Fruit fly (Drosophila melanogaster) whole organism, embryonic: ENCODE data around the gene mwh.

Source experiments
- Atf6 ChIP-seq: fragments of 200-800 bp; sonication (Bioruptor generic); IDR thresholded peaks from 2 replicates; pipeline ENCODE4 v1.3.6; 2022; ENCODE audit warnings: missing biosample characterization, missing genetic modification characterization
- CG10366 ChIP-seq: fragments of 200-800 bp; sonication (Bioruptor generic); IDR thresholded peaks from 2 replicates; pipeline ENCODE4 v1.3.6; 2022; ENCODE audit warnings: missing biosample characterization, missing genetic modification characterization
- CG10431 ChIP-seq: fragments of 200-800 bp; sonication (Bioruptor generic); optimal IDR thresholded peaks from 3 replicates; lab custom pipeline; 2018; ENCODE audit warnings: missing biosample characterization, mild to moderate bottlenecking, missing genetic modification characterization
- CG10959 ChIP-seq: fragments of 200-800 bp; sonication (Bioruptor generic); IDR thresholded peaks from 2 replicates; pipeline ENCODE4 v1.3.6; 2022; ENCODE audit warnings: missing biosample characterization, missing genetic modification characterization
- CG12104 ChIP-seq: fragments of 200-800 bp; sonication (Bioruptor generic); optimal IDR thresholded peaks from 3 replicates; lab custom pipeline; 2016; ENCODE audit warnings: missing biosample characterization, missing genetic modification characterization
- CG13775 ChIP-seq: fragments of 200-800 bp; sonication (Bioruptor generic); optimal IDR thresholded peaks from 3 replicates; lab custom pipeline; 2017; ENCODE audit warnings: missing biosample characterization, mild to moderate bottlenecking, missing genetic modification characterization
- CG14014 ChIP-seq: fragments of 200-800 bp; sonication (Bioruptor generic); IDR thresholded peaks from 2 replicates; pipeline ENCODE4 v1.3.6; 2022; ENCODE audit warnings: missing biosample characterization, missing genetic modification characterization
- CG16813 ChIP-seq: fragments of 200-800 bp; sonication (Bioruptor generic); IDR thresholded peaks from 3 replicates; pipeline ENCODE4 v1.3.6; 2022; ENCODE audit warnings: missing biosample characterization, missing genetic modification characterization; ENCODE audit not compliant: partially characterized antibody
- CG16863 ChIP-seq: fragments of 200-800 bp; sonication (Bioruptor generic); optimal IDR thresholded peaks from 3 replicates; lab custom pipeline; 2016; ENCODE audit warnings: missing biosample characterization, missing genetic modification characterization
- CG17328 ChIP-seq: fragments of 200-800 bp; sonication (Bioruptor generic); IDR thresholded peaks from 2 replicates; pipeline ENCODE4 v1.3.6; 2022; ENCODE audit warnings: missing biosample characterization, missing genetic modification characterization
- CG32767 ChIP-seq: fragments of 200-800 bp; sonication (Bioruptor generic); IDR thresholded peaks from 2 replicates; pipeline ENCODE4 v1.3.6; 2022; ENCODE audit warnings: missing biosample characterization, missing genetic modification characterization
- CG34224 ChIP-seq: fragments of 200-800 bp; sonication (Bioruptor generic); IDR thresholded peaks from 3 replicates; pipeline ENCODE4 v1.3.6; 2022; ENCODE audit warnings: missing biosample characterization, missing genetic modification characterization; ENCODE audit not compliant: partially characterized antibody
- CG43689 ChIP-seq: fragments of 200-800 bp; sonication (Bioruptor generic); IDR thresholded peaks from 2 replicates; pipeline ENCODE4 v1.3.6; 2022; ENCODE audit warnings: missing biosample characterization, missing genetic modification characterization
- CG6654 ChIP-seq: fragments of 200-800 bp; sonication (Bioruptor generic); optimal IDR thresholded peaks from 2 replicates; lab custom pipeline; 2017; ENCODE audit warnings: missing biosample characterization, mild to moderate bottlenecking, missing genetic modification characterization
- CG6689 ChIP-seq: fragments of 200-800 bp; sonication (Bioruptor generic); IDR thresholded peaks from 2 replicates; pipeline ENCODE4 v1.3.6; 2022; ENCODE audit warnings: missing biosample characterization, missing genetic modification characterization
- CG7357 ChIP-seq: fragments of 200-800 bp; sonication (Bioruptor generic); IDR thresholded peaks from 3 replicates; pipeline ENCODE4 v1.3.6; 2022; ENCODE audit warnings: missing biosample characterization, missing genetic modification characterization
- CG8281 ChIP-seq: fragments of 200-800 bp; sonication (Bioruptor generic); optimal IDR thresholded peaks from 2 replicates; lab custom pipeline; 2018; ENCODE audit warnings: missing biosample characterization, mild to moderate bottlenecking, missing genetic modification characterization, moderate library complexity
- CG8290 ChIP-seq, 3 experiments: fragments of 200-800 bp; sonication (Bioruptor generic); optimal IDR thresholded peaks; 2 replicates each; lab custom pipeline; 2016 to 2019; ENCODE audit warnings: missing biosample characterization in 3 of 3, missing genetic modification characterization in 3 of 3, mild to moderate bottlenecking in 2 of 3, moderate library complexity in 1 of 3
- CG9215 ChIP-seq: fragments of 200-800 bp; sonication (Bioruptor generic); IDR thresholded peaks from 2 replicates; pipeline ENCODE4 v1.3.6; 2022; ENCODE audit warnings: missing biosample characterization, missing genetic modification characterization
- CHES-1-like ChIP-seq: fragments of 200-800 bp; sonication (Bioruptor generic); optimal IDR thresholded peaks from 2 replicates; lab custom pipeline; 2016; ENCODE audit warnings: missing biosample characterization, missing genetic modification characterization
- D19A ChIP-seq: fragments of 200-800 bp; optimal IDR thresholded peaks from 3 replicates; lab custom pipeline; 2019; ENCODE audit warnings: missing biosample characterization, mild to moderate bottlenecking, missing genetic modification characterization, moderate library complexity
- Dll ChIP-seq: fragments of 200-800 bp; sonication (Bioruptor generic); IDR thresholded peaks from 4 replicates; pipeline ENCODE4 v1.3.6; 2022; ENCODE audit warnings: missing biosample characterization, missing genetic modification characterization; ENCODE audit not compliant: partially characterized antibody
- Mes4 ChIP-seq: fragments of 200-800 bp; sonication (Bioruptor generic); optimal IDR thresholded peaks from 2 replicates; lab custom pipeline; 2016; ENCODE audit warnings: missing biosample characterization, missing genetic modification characterization
- Nf-YA ChIP-seq: fragments of 200-800 bp; sonication (Bioruptor generic); IDR thresholded peaks from 2 replicates; pipeline ENCODE4 v1.3.6; 2022; ENCODE audit warnings: missing biosample characterization, missing genetic modification characterization
- Nf-YC ChIP-seq: fragments of 200-800 bp; optimal IDR thresholded peaks from 3 replicates; lab custom pipeline; 2019; ENCODE audit warnings: missing biosample characterization, mild to moderate bottlenecking, missing genetic modification characterization, moderate library complexity
- NfI ChIP-seq: fragments of 200-800 bp; sonication (Bioruptor generic); optimal IDR thresholded peaks from 3 replicates; lab custom pipeline; 2018; ENCODE audit warnings: missing biosample characterization, mild to moderate bottlenecking, missing genetic modification characterization, moderate library complexity
- Ptx1 ChIP-seq: fragments of 200-800 bp; sonication (Bioruptor generic); IDR thresholded peaks from 2 replicates; pipeline ENCODE4 v1.3.6; 2022; ENCODE audit warnings: missing biosample characterization, missing genetic modification characterization
- Sox100B ChIP-seq: fragments of 200-800 bp; sonication (Bioruptor generic); optimal IDR thresholded peaks from 3 replicates; lab custom pipeline; 2018; ENCODE audit warnings: missing biosample characterization, mild to moderate bottlenecking, missing genetic modification characterization
- Vsx1 ChIP-seq: fragments of 200-800 bp; sonication (Bioruptor generic); optimal IDR thresholded peaks from 2 replicates; lab custom pipeline; 2017; ENCODE audit warnings: missing biosample characterization, mild to moderate bottlenecking, missing genetic modification characterization, missing genetic modification reagents
- Xbp1 ChIP-seq: fragments of 200-800 bp; sonication (Bioruptor generic); optimal IDR thresholded peaks from 3 replicates; lab custom pipeline; 2016; ENCODE audit warnings: missing biosample characterization, mild to moderate bottlenecking, missing genetic modification characterization
- amos ChIP-seq: fragments of 200-800 bp; sonication (Bioruptor generic); IDR thresholded peaks from 2 replicates; pipeline ENCODE4 v1.3.6; 2022; ENCODE audit warnings: missing biosample characterization, missing genetic modification characterization; ENCODE audit not compliant: partially characterized antibody
- ap ChIP-seq: fragments of 200-800 bp; sonication (Bioruptor generic); IDR thresholded peaks from 2 replicates; pipeline ENCODE4 v1.3.6; 2022; ENCODE audit warnings: missing biosample characterization, missing genetic modification characterization
- ara ChIP-seq: fragments of 200-800 bp; sonication (Bioruptor generic); IDR thresholded peaks from 2 replicates; pipeline ENCODE4 v1.3.6; 2022; ENCODE audit warnings: missing biosample characterization, missing genetic modification characterization
- ash1 ChIP-seq: fragments of 200-800 bp; sonication (Bioruptor generic); optimal IDR thresholded peaks from 2 replicates; lab custom pipeline; 2018; ENCODE audit warnings: missing biosample characterization, mild to moderate bottlenecking, missing genetic modification characterization
- az2 ChIP-seq: fragments of 200-800 bp; sonication (Bioruptor generic); optimal IDR thresholded peaks from 3 replicates; lab custom pipeline; 2016; ENCODE audit warnings: missing biosample characterization, missing genetic modification characterization
- bowl ChIP-seq: fragments of 200-800 bp; sonication (Bioruptor generic); IDR thresholded peaks from 2 replicates; pipeline ENCODE4 v1.3.6; 2022; ENCODE audit warnings: missing biosample characterization, missing genetic modification characterization
- fd64A ChIP-seq: fragments of 200-800 bp; sonication (Bioruptor generic); optimal IDR thresholded peaks from 3 replicates; lab custom pipeline; 2018; ENCODE audit warnings: missing biosample characterization, mild to moderate bottlenecking, missing genetic modification characterization
- insv ChIP-seq, 2 experiments: fragments of 200-800 bp; sonication (Bioruptor generic); optimal IDR thresholded peaks; 3 replicates each; lab custom pipeline; 2016 to 2018; ENCODE audit warnings: missing biosample characterization in 2 of 2, missing genetic modification characterization in 2 of 2
- jigr1 ChIP-seq: fragments of 200-800 bp; sonication (Bioruptor generic); IDR thresholded peaks from 3 replicates; pipeline ENCODE4 v1.3.6; 2022; ENCODE audit warnings: missing biosample characterization, missing genetic modification characterization
- mld ChIP-seq: fragments of 200-800 bp; sonication (Bioruptor generic); IDR thresholded peaks from 3 replicates; pipeline ENCODE4 v1.3.6; 2022; ENCODE audit warnings: missing biosample characterization, missing genetic modification characterization; ENCODE audit not compliant: partially characterized antibody
- org-1 ChIP-seq: fragments of 200-800 bp; sonication (Bioruptor generic); optimal IDR thresholded peaks from 2 replicates; lab custom pipeline; 2017; ENCODE audit warnings: missing biosample characterization, missing genetic modification characterization
- pita ChIP-seq: fragments of 200-800 bp; sonication (Bioruptor generic); optimal IDR thresholded peaks from 2 replicates; lab custom pipeline; 2017; ENCODE audit warnings: missing biosample characterization, mild to moderate bottlenecking, missing genetic modification characterization
- pros ChIP-seq: fragments of 200-800 bp; sonication (Bioruptor generic); optimal IDR thresholded peaks from 3 replicates; lab custom pipeline; 2019; ENCODE audit warnings: missing biosample characterization, mild to moderate bottlenecking, missing genetic modification characterization, moderate library complexity
- psq ChIP-seq: fragments of 200-800 bp; sonication (Bioruptor generic); optimal IDR thresholded peaks from 2 replicates; lab custom pipeline; 2017; ENCODE audit warnings: missing biosample characterization, missing genetic modification characterization
- row ChIP-seq: fragments of 200-800 bp; sonication (Bioruptor generic); IDR thresholded peaks from 3 replicates; pipeline ENCODE4 v1.3.6; 2022; ENCODE audit warnings: missing biosample characterization, missing genetic modification characterization
- sens ChIP-seq: fragments of 200-800 bp; sonication (Bioruptor generic); peaks from one replicate; lab custom pipeline; 2016; ENCODE audit warnings: missing biosample characterization, missing genetic modification characterization
- ttk ChIP-seq: fragments of 200-800 bp; sonication (Bioruptor generic); IDR thresholded peaks from 2 replicates; pipeline ENCODE4 v2.1.2; 2022; ENCODE audit warnings: missing biosample characterization, missing genetic modification characterization
- tup ChIP-seq: fragments of 200-800 bp; sonication (Bioruptor generic); optimal IDR thresholded peaks from 2 replicates; lab custom pipeline; 2016; ENCODE audit warnings: missing biosample characterization, mild to moderate bottlenecking, missing genetic modification characterization, moderate library complexity
- zen ChIP-seq: fragments of 200-800 bp; sonication (Bioruptor generic); optimal IDR thresholded peaks from 3 replicates; lab custom pipeline; 2018; ENCODE audit warnings: missing biosample characterization, mild to moderate bottlenecking, missing genetic modification characterization, moderate library complexity
- zfh1 ChIP-seq: fragments of 200-800 bp; sonication (Bioruptor generic); IDR thresholded peaks from 3 replicates; pipeline ENCODE4 v1.3.6; 2022; ENCODE audit warnings: missing biosample characterization, missing genetic modification characterization

The mwh gene

DNA sequence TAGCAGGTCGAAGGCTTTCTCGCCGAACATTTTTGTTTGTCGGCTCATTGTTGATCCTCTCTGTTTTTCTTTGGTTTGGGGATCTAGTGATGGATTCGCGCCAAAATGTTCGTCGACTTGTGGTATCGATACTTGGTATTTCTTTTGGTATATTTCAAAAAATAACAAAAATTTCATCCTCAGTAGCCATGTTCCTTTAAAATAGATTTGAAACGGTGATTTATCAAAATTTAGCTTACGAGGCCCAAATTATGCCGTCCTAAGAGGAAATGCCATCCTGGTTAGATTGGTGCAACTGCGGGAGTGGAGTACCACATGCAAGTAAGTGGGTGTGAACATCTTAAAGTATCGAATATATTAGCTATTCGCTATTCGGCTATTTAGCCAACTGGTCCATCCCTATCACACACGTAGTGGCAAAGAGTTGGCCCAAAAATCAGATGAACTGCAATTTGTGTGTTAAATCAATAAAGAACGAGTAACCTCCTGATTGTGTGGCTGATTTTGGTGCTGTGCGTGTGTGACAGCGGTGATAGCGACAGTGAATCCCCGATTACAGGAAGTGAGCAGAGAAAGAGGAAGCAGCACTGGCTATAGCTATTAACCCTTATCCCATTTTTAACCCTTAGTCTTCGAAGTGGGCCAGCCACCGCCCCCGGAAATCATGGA lies 47.2 kb downstream of the mwh start, which contains the start of the genes Psf1 and Sac1 (continued):
- TF ChIP-seq CG14014 (GFP tag; lab: Robert Waterston, UW), result no peak
- TF ChIP-seq CG13775 (GFP tag; lab: Kevin White, UChicago), result peak; percentile 50
- TF ChIP-seq row, result peak; percentile 92
- TF ChIP-seq CG9215 (GFP tag; lab: Robert Waterston, UW), result peak; percentile 51
- TF ChIP-seq ara (GFP tag; lab: Robert Waterston, UW), result no peak
- peak; percentile 24; the same call in 1 of the 2 replicates for TF ChIP-seq ttk (GFP tag; lab: Robert Waterston, UW)
- no peak for TF ChIP-seq D19A (tag; lab: Kevin White, UChicago)
- TF ChIP-seq CG17328 (GFP tag; lab: Robert Waterston, UW), result no peak
- TF ChIP-seq Dll (GFP tag; lab: Robert Waterston, UW), result peak; percentile 95
- TF ChIP-seq Nf-YA (GFP tag; lab: Robert Waterston, UW), result peak; percentile 13; the same call in 1 of the 2 replicates
- TF ChIP-seq CG32767 (GFP tag; lab: Robert Waterston, UW), result no peak
- peak; percentile 54; the same call in 1 of the 3 replicates for TF ChIP-seq mld (GFP tag; lab: Robert Waterston, UW)
- peak in 1 of 2 experiments; percentile 27 for TF ChIP-seq insv (GFP tag; optimal IDR thresholded peaks at IDR 0.05; lab: Kevin White, UChicago)
- TF ChIP-seq ash1 (GFP tag; lab: Kevin White, UChicago), result no peak
- TF ChIP-seq Atf6 (GFP tag; lab: Robert Waterston, UW), result no peak
- peak; percentile 53 for TF ChIP-seq NfI
- TF ChIP-seq bowl, result no peak
- TF ChIP-seq CG7357 (GFP tag; lab: Robert Waterston, UW), result peak; percentile 98
- TF ChIP-seq Ptx1 (GFP tag; lab: Robert Waterston, UW), result peak; percentile 61
- peak; percentile 66 for TF ChIP-seq CHES-1-like (GFP tag; lab: Kevin White, UChicago)
- TF ChIP-seq CG10431 (GFP tag; lab: Kevin White, UChicago), result no peak
- TF ChIP-seq Sox100B (GFP tag; lab: Kevin White, UChicago), result no peak
- peak; percentile 93 for TF ChIP-seq CG16863
- no peak for TF ChIP-seq CG8281 (tag; lab: Kevin White, UChicago)
- TF ChIP-seq Nf-YC (tag; lab: Kevin White, UChicago), result no peak
- no peak for TF ChIP-seq CG6654 (GFP tag; lab: Kevin White, UChicago)
- TF ChIP-seq pros (GFP tag; lab: Kevin White, UChicago), result no peak
- peak; percentile 35 for TF ChIP-seq Mes4 (GFP tag; lab: Kevin White, UChicago)
- no peak for TF ChIP-seq org-1 (GFP tag; lab: Kevin White, UChicago)
- TF ChIP-seq CG34224, result peak; percentile 79
- TF ChIP-seq Xbp1, result peak; percentile 70
- TF ChIP-seq CG10366, result peak; percentile 44; the same call in 1 of the 2 replicates
- TF ChIP-seq CG8290 (GFP tag; optimal IDR thresholded peaks at IDR 0.05; lab: Kevin White, UChicago), result no peak
- peak in 1 of 2 experiments; percentile 27 for TF ChIP-seq CG8290 (tag; optimal IDR thresholded peaks at IDR 0.05; lab: Kevin White, UChicago)
- TF ChIP-seq fd64A (GFP tag; lab: Kevin White, UChicago), result no peak
- peak; percentile 36; the same call in 1 of the 3 replicates for TF ChIP-seq zfh1 (GFP tag; lab: Robert Waterston, UW)
- no peak for TF ChIP-seq pita (GFP tag; lab: Kevin White, UChicago)
- TF ChIP-seq ap (GFP tag; lab: Robert Waterston, UW), result no peak
- TF ChIP-seq CG10959 (GFP tag; lab: Robert Waterston, UW), result peak; percentile 84
- TF ChIP-seq amos (GFP tag; lab: Robert Waterston, UW), result peak; percentile 83
- TF ChIP-seq CG12104, result no peak
- TF ChIP-seq Vsx1, result no peak
- no peak for TF ChIP-seq tup (GFP tag; lab: Kevin White, UChicago)
- no peak for TF ChIP-seq psq (GFP tag; lab: Kevin White, UChicago)
- TF ChIP-seq CG16813 (GFP tag; lab: Robert Waterston, UW), result peak; percentile 91
- TF ChIP-seq jigr1, result no peak
- TF ChIP-seq CG6689, result peak; percentile 41; the same call in 1 of the 2 replicates
- peak; percentile 22 for TF ChIP-seq zen (tag; lab: Kevin White, UChicago)
- no peak for TF ChIP-seq az2 (GFP tag; lab: Kevin White, UChicago)
- no peak for TF ChIP-seq CG43689 (GFP tag; lab: Robert Waterston, UW)
- peak; percentile 87 for TF ChIP-seq sens (GFP tag; lab: Kevin White, UChicago)
